Worm (Caenorhabditis elegans) whole organism, L2 larva: Measurements from ENCODE around the gene pfs-2.

Experiments
- C34F6.9 ChIP-seq: fragments of 150-350 bp; optimal IDR thresholded peaks from 2 replicates; lab custom pipeline; 2014; ENCODE audit warnings: missing biosample characterization, missing genetic modification characterization
- F13H6.1 ChIP-seq: sonication (generic microtip); optimal IDR thresholded peaks from 2 replicates; lab custom pipeline; 2016; ENCODE audit warnings: missing genetic modification characterization, missing compliant biosample characterization
- Y55F3AM.14 ChIP-seq: fragments of 200-800 bp; sonication (Bioruptor generic); optimal IDR thresholded peaks from 2 replicates; lab custom pipeline; 2018; ENCODE audit warnings: mild to moderate bottlenecking, missing genetic modification characterization, missing compliant biosample characterization
- ZK546.5 ChIP-seq: sonication (generic microtip); optimal IDR thresholded peaks from 2 replicates; lab custom pipeline; 2017; ENCODE audit warnings: missing biosample characterization, missing genetic modification characterization
- ama-1 ChIP-seq: fragments of 150-350 bp; optimal IDR thresholded peaks from 2 replicates; lab custom pipeline; 2018; ENCODE audit warnings: inconsistent platforms
- blmp-1 ChIP-seq: sonication (generic microtip); optimal IDR thresholded peaks from 2 replicates; lab custom pipeline; 2017; ENCODE audit warnings: missing genetic modification characterization, mild to moderate bottlenecking, missing compliant biosample characterization, antibody characterized with exemption, moderate library complexity; ENCODE audit not compliant: insufficient read depth
- ceh-16 ChIP-seq: fragments of 150-350 bp; optimal IDR thresholded peaks from 2 replicates; lab custom pipeline; 2014; ENCODE audit warnings: missing biosample characterization, missing genetic modification characterization
- ceh-82 ChIP-seq: fragments of 150-350 bp; optimal IDR thresholded peaks from 2 replicates; lab custom pipeline; 2014; ENCODE audit warnings: missing biosample characterization, missing genetic modification characterization
- egl-27 ChIP-seq: sonication (generic microtip); optimal IDR thresholded peaks from 3 replicates; lab custom pipeline; 2017; ENCODE audit warnings: missing biosample characterization, missing genetic modification reagents, missing genetic modification characterization
- elt-1 ChIP-seq: fragments of 150-350 bp; optimal IDR thresholded peaks from 2 replicates; lab custom pipeline; 2014; ENCODE audit warnings: missing biosample characterization, missing genetic modification characterization
- fos-1 ChIP-seq: fragments of 150-350 bp; optimal IDR thresholded peaks from 2 replicates; lab custom pipeline; 2014; ENCODE audit warnings: missing biosample characterization, missing genetic modification characterization
- gmeb-1 ChIP-seq: fragments of 150-350 bp; optimal IDR thresholded peaks from 2 replicates; lab custom pipeline; 2014; ENCODE audit warnings: missing biosample characterization, missing genetic modification characterization
- lin-11 ChIP-seq: fragments of 150-350 bp; sonication (generic microtip); optimal IDR thresholded peaks from 2 replicates; lab custom pipeline; 2014; ENCODE audit warnings: missing biosample characterization, missing genetic modification characterization, inconsistent platforms, mixed read lengths
- lin-13 ChIP-seq: fragments of 150-350 bp; optimal IDR thresholded peaks from 2 replicates; lab custom pipeline; 2014; ENCODE audit warnings: missing biosample characterization, missing genetic modification reagents, missing genetic modification characterization
- lsy-2 ChIP-seq, 2 experiments: fragments of 150-350 bp in 1 of 2; sonication (generic microtip) in 1 of 2; optimal IDR thresholded peaks; 2 replicates each; lab custom pipeline; 2014 to 2017; ENCODE audit warnings: missing biosample characterization in 2 of 2, missing genetic modification characterization in 2 of 2
- mab-5 ChIP-seq: fragments of 150-350 bp; optimal IDR thresholded peaks from 2 replicates; lab custom pipeline; 2014; ENCODE audit warnings: missing biosample characterization, missing genetic modification characterization
- mbf-1 ChIP-seq: sonication (generic microtip); optimal IDR thresholded peaks from 2 replicates; lab custom pipeline; 2017; ENCODE audit warnings: missing biosample characterization, missing genetic modification characterization
- mdl-1 ChIP-seq, 2 experiments: fragments of 150-350 bp in 1 of 2; sonication (generic microtip) in 1 of 2; optimal IDR thresholded peaks; 2 replicates each; lab custom pipeline; 2017; ENCODE audit warnings: missing biosample characterization in 2 of 2, missing genetic modification characterization in 2 of 2
- nhr-11 ChIP-seq: fragments of 150-350 bp; optimal IDR thresholded peaks from 2 replicates; lab custom pipeline; 2014; ENCODE audit warnings: missing biosample characterization, missing genetic modification characterization
- nhr-12 ChIP-seq: fragments of 150-350 bp; optimal IDR thresholded peaks from 2 replicates; lab custom pipeline; 2014; ENCODE audit warnings: missing biosample characterization, missing genetic modification characterization
- nhr-129 ChIP-seq: fragments of 150-350 bp; optimal IDR thresholded peaks from 2 replicates; lab custom pipeline; 2014; ENCODE audit warnings: missing biosample characterization, missing genetic modification characterization
- nhr-23 ChIP-seq: fragments of 150-350 bp; optimal IDR thresholded peaks from 2 replicates; lab custom pipeline; 2014; ENCODE audit warnings: missing biosample characterization, missing genetic modification reagents, missing genetic modification characterization
- nhr-25 ChIP-seq: fragments of 150-350 bp; sonication (generic microtip); optimal IDR thresholded peaks from 3 replicates; lab custom pipeline; 2014; ENCODE audit warnings: missing biosample characterization, missing genetic modification characterization
- nhr-6 ChIP-seq: fragments of 150-350 bp; optimal IDR thresholded peaks from 2 replicates; lab custom pipeline; 2014; ENCODE audit warnings: missing biosample characterization, missing genetic modification characterization
- nhr-77 ChIP-seq: fragments of 150-350 bp; optimal IDR thresholded peaks from 2 replicates; lab custom pipeline; 2014; ENCODE audit warnings: missing biosample characterization, missing genetic modification characterization
- peb-1 ChIP-seq: fragments of 150-350 bp; optimal IDR thresholded peaks from 2 replicates; lab custom pipeline; 2014; ENCODE audit warnings: missing biosample characterization, missing genetic modification characterization
- skn-1 ChIP-seq: sonication (generic microtip); optimal IDR thresholded peaks from 2 replicates; lab custom pipeline; 2017; ENCODE audit warnings: missing biosample characterization, missing genetic modification characterization
- sma-3 ChIP-seq: sonication (generic microtip); optimal IDR thresholded peaks from 2 replicates; lab custom pipeline; 2016; ENCODE audit warnings: missing genetic modification reagents, missing genetic modification characterization, missing compliant biosample characterization
- snpc-4 ChIP-seq: fragments of 150-350 bp; optimal IDR thresholded peaks from 2 replicates; lab custom pipeline; 2014; ENCODE audit warnings: missing biosample characterization, missing genetic modification characterization
- unc-55 ChIP-seq: fragments of 150-350 bp; sonication (generic microtip); optimal IDR thresholded peaks from 3 replicates; lab custom pipeline; 2014; ENCODE audit warnings: missing biosample characterization, missing genetic modification reagents, missing genetic modification characterization
- unc-62 ChIP-seq: fragments of 150-350 bp; optimal IDR thresholded peaks from 2 replicates; lab custom pipeline; 2014; ENCODE audit warnings: missing biosample characterization, missing genetic modification reagents, missing genetic modification characterization
- ztf-1 ChIP-seq: fragments of 200-800 bp; sonication (Bioruptor generic); conservative IDR thresholded peaks from 2 replicates; pipeline ENCODE4 v1.3.6; 2022; ENCODE audit warnings: missing genetic modification characterization, missing compliant biosample characterization
- ztf-11 ChIP-seq: sonication (generic microtip); optimal IDR thresholded peaks from 2 replicates; lab custom pipeline; 2017; ENCODE audit warnings: missing biosample characterization, missing genetic modification characterization
- ztf-4 ChIP-seq: fragments of 150-350 bp; optimal IDR thresholded peaks from 2 replicates; lab custom pipeline; 2014; ENCODE audit warnings: missing biosample characterization, missing genetic modification characterization

Gene pfs-2

DNA sequence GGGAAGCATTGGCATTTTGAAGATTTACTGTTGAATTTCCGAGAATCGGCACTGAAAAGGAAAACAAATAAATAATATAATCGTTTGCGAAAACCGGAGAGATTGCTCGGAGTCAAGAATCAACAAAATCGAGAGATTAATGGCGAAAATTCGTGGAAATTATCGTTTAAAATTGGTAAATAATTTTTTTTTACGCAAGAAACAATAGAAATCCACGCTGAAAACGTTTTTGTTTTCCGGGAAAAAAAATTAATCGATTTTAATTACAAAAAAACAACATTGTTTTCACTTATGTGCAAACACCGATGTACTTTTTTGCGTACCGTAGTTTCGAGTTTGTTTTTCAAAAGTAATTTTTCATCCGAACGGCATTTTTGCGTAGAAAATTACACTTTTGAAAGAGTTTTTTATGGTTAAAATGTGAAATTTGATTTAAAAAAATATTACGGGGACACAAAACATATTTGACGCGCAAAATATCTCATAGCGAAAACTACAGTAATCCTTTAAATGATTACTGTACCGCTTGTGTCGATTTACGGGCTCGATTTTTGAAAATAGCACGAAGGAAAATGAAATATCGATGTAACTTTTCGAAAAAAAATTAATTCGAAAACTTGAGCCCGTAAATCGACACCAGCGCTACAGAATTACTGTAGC, 47.3 kb upstream of the pfs-2 start, which contains the start of gene ctl-3:
Gene ctl-3 (minus strand): TSS at position 51 of the 660 bp plus-strand sequence.
- TF ChIP-seq C34F6.9 (no peak), fos-1 (tag; lab: Kevin White, UChicago) (no peak), nhr-11 (tag; lab: Kevin White, UChicago) (no peak), elt-1 (no peak), unc-55 (GFP tag; lab: Kevin White, UChicago) (no peak)

DNA sequence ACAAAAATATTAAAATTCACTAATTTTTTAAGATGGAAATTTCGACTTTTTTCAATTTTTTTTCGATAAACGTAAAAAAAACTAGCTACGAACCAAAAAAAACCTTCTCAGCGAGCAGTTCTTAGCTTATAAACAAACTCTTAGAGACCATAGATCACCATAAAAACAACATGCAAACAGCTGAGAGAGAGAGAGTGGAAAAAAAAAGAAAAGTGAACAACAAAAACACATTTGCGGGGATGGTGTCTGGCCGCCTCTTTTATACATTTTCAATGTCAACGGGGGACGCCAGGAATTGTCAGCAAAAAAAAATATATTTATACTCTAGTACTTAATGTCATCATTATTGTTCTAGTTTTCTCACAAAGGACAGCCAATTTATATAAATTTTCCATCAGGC, 46.6 kb upstream of the pfs-2 start:
- no peak for TF ChIP-seq Y55F3AM.14
- no peak for TF ChIP-seq nhr-77 (tag; lab: Kevin White, UChicago)
- TF ChIP-seq lsy-2 (tag; optimal IDR thresholded peaks at IDR 0.05; lab: Kevin White, UChicago): no peak
- TF ChIP-seq ztf-11 (tag; lab: Kevin White, UChicago): no peak
- TF ChIP-seq mbf-1 (tag; lab: Kevin White, UChicago): no peak
- TF ChIP-seq peb-1: no peak
- TF ChIP-seq nhr-129 (tag; lab: Kevin White, UChicago): no peak
- TF ChIP-seq sma-3 (GFP tag; lab: Kevin White, UChicago): no peak
- no peak for TF ChIP-seq blmp-1 (tag; lab: Kevin White, UChicago)
- no peak for TF ChIP-seq nhr-12 (tag; lab: Kevin White, UChicago)
- no peak for TF ChIP-seq F13H6.1 (tag; lab: Kevin White, UChicago)
- TF ChIP-seq ceh-82 (tag; lab: Kevin White, UChicago): no peak
- TF ChIP-seq egl-27 (tag; lab: Kevin White, UChicago): no peak
- TF ChIP-seq, all 48 proteins: peak for 0

ce11 chrII:14312182-14312581, 46.0 kb upstream of the pfs-2 start:
- no peak for TF ChIP-seq ztf-1 (GFP tag; lab: Robert Waterston, UW)
- no peak for TF ChIP-seq nhr-6
- no peak for TF ChIP-seq fos-1 (tag; lab: Kevin White, UChicago)
- no peak for TF ChIP-seq skn-1
- TF ChIP-seq lin-11 (tag; lab: Kevin White, UChicago): no peak
- no peak for TF ChIP-seq ZK546.5 (tag; lab: Kevin White, UChicago)
- no peak for TF ChIP-seq ceh-16 (tag; lab: Kevin White, UChicago)

DNA sequence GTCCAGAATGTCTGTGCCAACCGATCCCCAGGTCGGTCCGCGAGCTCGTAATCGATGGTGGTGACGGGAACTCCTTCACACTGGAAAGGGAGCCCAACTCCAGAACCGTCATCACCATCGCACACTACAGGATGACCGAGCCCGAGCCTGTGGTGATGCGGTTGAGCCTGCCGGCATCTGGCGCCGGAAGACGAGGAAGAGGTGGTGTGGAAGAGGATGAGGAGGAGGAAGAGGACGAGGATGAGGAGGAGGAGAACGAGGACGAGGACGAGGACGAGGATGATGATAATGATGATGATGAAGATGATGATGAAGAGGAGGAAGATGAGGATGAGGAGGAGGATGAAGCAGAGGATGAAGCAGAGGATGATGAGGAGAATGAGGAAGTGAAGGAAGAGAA, 40.1 kb upstream of the pfs-2 start, which contains the start of gene Y54G11A.14:
Gene Y54G11A.14 (plus strand): TSS at position 132 of the 400 bp plus-strand sequence.
- TF ChIP-seq ama-1 (lab: Kevin White, UChicago): no peak
- TF ChIP-seq gmeb-1: no peak
- TF ChIP-seq blmp-1 (tag; lab: Kevin White, UChicago): no peak
- TF ChIP-seq mbf-1 (tag; lab: Kevin White, UChicago): no peak
- TF ChIP-seq ceh-16 (tag; lab: Kevin White, UChicago): no peak
- TF ChIP-seq lin-11 (tag; lab: Kevin White, UChicago): no peak
- TF ChIP-seq elt-1: no peak

- no peak for TF ChIP-seq ama-1 (lab: Kevin White, UChicago)
- no peak for TF ChIP-seq elt-1
- TF ChIP-seq nhr-25: no peak
- no peak for TF ChIP-seq lin-13 (GFP tag; lab: Kevin White, UChicago)
- TF ChIP-seq mdl-1 (tag; optimal IDR thresholded peaks at IDR 0.05; lab: Kevin White, UChicago): no peak
- TF ChIP-seq unc-62 (GFP tag; lab: Kevin White, UChicago): no peak
- no peak for TF ChIP-seq nhr-23
- TF ChIP-seq mab-5: no peak
- no peak for TF ChIP-seq lin-11 (tag; lab: Kevin White, UChicago)
- TF ChIP-seq nhr-11 (tag; lab: Kevin White, UChicago): no peak
- no peak for TF ChIP-seq ztf-11 (tag; lab: Kevin White, UChicago)
These were observed 38.9 kb upstream of the pfs-2 start for ce11 chrII:14319227-14319626.

DNA sequence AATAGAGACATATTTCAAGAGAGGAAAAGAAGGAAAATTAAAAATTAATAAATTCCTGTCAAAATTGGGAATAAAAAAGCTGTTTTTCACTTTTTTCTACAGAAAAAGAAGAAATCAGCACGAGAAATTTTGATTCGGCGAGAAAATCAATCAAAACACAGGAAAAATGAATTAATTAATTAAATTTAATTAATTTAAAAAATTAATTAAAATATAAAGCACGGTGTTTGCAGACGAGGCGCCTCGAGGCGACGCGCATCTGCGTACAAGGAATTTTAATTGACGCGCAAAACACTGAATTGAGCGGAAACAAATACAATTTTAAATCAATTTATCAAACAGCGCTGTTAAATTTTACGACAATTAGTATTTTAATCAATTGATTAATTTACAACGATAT, 36.9 kb upstream of the pfs-2 start:
- TF ChIP-seq snpc-4 (tag; lab: Kevin White, UChicago) (no peak), nhr-23 (no peak), nhr-77 (tag; lab: Kevin White, UChicago) (no peak), ztf-4 (no peak)
